Fruit fly (Drosophila melanogaster): Measurements from ENCODE around the gene CG15387.
A peak's percentile ranks its signal among the peaks of the same experiment; 100 is the strongest.

CG15387 gene

dm6 chr2L:2226259-2227121, at the start of gene CG15387, which contains the start of gene sau:
Gene CG15387 (minus strand): TSS chr2L:2226294.
Gene sau (plus strand): TSS chr2L:2226342.
- TF ChIP-seq CG17801 (GFP tag; optimal IDR thresholded peaks at IDR 0.05; ENCODE audit: partially characterized antibody), result peak; percentile 86

- TF ChIP-seq CG17801 (GFP tag; optimal IDR thresholded peaks at IDR 0.05; ENCODE audit: partially characterized antibody), result no peak
Observed at dm6 chr2L:2269040-2269439, 42.9 kb upstream of the CG15387 start, which contains the start of gene CG17242. Gene CG17242 (minus strand): TSS chr2L:2269140.

dm6 chr2L:2265221-2265620, 39.1 kb upstream of the CG15387 start, which contains the start of gene CG34049:
Gene CG34049 (minus strand): TSS chr2L:2265321.
- no peak for TF ChIP-seq CG17801 (GFP tag; optimal IDR thresholded peaks at IDR 0.05; ENCODE audit: partially characterized antibody)

dm6 chr2L:2263142-2263541, 37.0 kb upstream of the CG15387 start, which contains the start of gene CG4270:
Gene CG4270 (plus strand): TSS chr2L:2263442.
- no peak for TF ChIP-seq CG17801 (GFP tag; optimal IDR thresholded peaks at IDR 0.05; ENCODE audit: partially characterized antibody)

- no peak for TF ChIP-seq CG17801 (GFP tag; optimal IDR thresholded peaks at IDR 0.05; ENCODE audit: partially characterized antibody)
Observed at dm6 chr2L:2254950-2255349, 28.9 kb upstream of the CG15387 start, which contains the start of gene Send1. Gene Send1 (minus strand): TSS chr2L:2255050.

- TF ChIP-seq CG17801 (GFP tag; optimal IDR thresholded peaks at IDR 0.05; ENCODE audit: partially characterized antibody), result no peak
Observed at dm6 chr2L:2252745-2253144, 26.7 kb upstream of the CG15387 start, which contains the start of gene CG17234. Gene CG17234 (plus strand): TSS chr2L:2253045.

- no peak for TF ChIP-seq CG17801 (GFP tag; optimal IDR thresholded peaks at IDR 0.05; ENCODE audit: partially characterized antibody)
Observed at dm6 chr2L:2252241-2252640, 26.1 kb upstream of the CG15387 start, which contains the start of gene CG17239. Gene CG17239 (minus strand): TSS chr2L:2252341.

- no peak for TF ChIP-seq CG17801 (GFP tag; optimal IDR thresholded peaks at IDR 0.05; ENCODE audit: partially characterized antibody)
Observed at dm6 chr2L:2251175-2251574, 25.1 kb upstream of the CG15387 start, which contains the start of gene Ser12. Gene Ser12 (minus strand): TSS chr2L:2251275.

- TF ChIP-seq CG17801 (GFP tag; optimal IDR thresholded peaks at IDR 0.05; ENCODE audit: partially characterized antibody), result no peak
Observed at dm6 chr2L:2249578-2249977, 23.5 kb upstream of the CG15387 start.

dm6 chr2L:2242783-2243182, 16.7 kb upstream of the CG15387 start:
- TF ChIP-seq CG17801 (GFP tag; optimal IDR thresholded peaks at IDR 0.05; ENCODE audit: partially characterized antibody), result no peak

dm6 chr2L:2242139-2242538, 16.0 kb upstream of the CG15387 start, which contains the start of gene CG4267:
Gene CG4267 (plus strand): TSS chr2L:2242378.
- TF ChIP-seq CG17801 (GFP tag; optimal IDR thresholded peaks at IDR 0.05; ENCODE audit: partially characterized antibody), result peak; percentile 15

- no peak for TF ChIP-seq CG17801 (GFP tag; optimal IDR thresholded peaks at IDR 0.05; ENCODE audit: partially characterized antibody)
Observed at dm6 chr2L:2240493-2240892, 14.4 kb upstream of the CG15387 start, which contains the start of gene Tengl1. Gene Tengl1 (minus strand): TSS chr2L:2240593.

- no peak for TF ChIP-seq CG17801 (GFP tag; optimal IDR thresholded peaks at IDR 0.05; ENCODE audit: partially characterized antibody)
Observed at dm6 chr2L:2239284-2239683, 13.2 kb upstream of the CG15387 start, which contains the start of gene Tengl2. Gene Tengl2 (minus strand): TSS chr2L:2239384.

dm6 chr2L:2238151-2238550, 12.1 kb upstream of the CG15387 start, which contains the start of gene Tengl3:
Gene Tengl3 (minus strand): TSS chr2L:2238251.
- no peak for TF ChIP-seq CG17801 (GFP tag; optimal IDR thresholded peaks at IDR 0.05; ENCODE audit: partially characterized antibody)

- TF ChIP-seq CG17801 (GFP tag; optimal IDR thresholded peaks at IDR 0.05; ENCODE audit: partially characterized antibody), result peak; percentile 77
Observed at dm6 chr2L:2236722-2237121, 10.6 kb upstream of the CG15387 start, which contains the start of gene Sec24CD. Gene Sec24CD (minus strand): TSS chr2L:2236844.

All from ovary, adult (tissue).